Fruit fly (Drosophila melanogaster): Measurements from ENCODE around the gene CG2150.

- TF ChIP-seq CG8478 (optimal IDR thresholded peaks at IDR 0.05) (no peak), HLH54F (GFP tag; optimal IDR thresholded peaks at IDR 0.05) (no peak), CG10979 (tag; optimal IDR thresholded peaks at IDR 0.05) (no peak)
Observed at dm6 chr3R:31715713-31716024, 48.9 kb downstream of the CG2150 start.

Measured in whole organism, embryonic.